Fruit fly (Drosophila melanogaster) whole organism, prepupa: Measurements from ENCODE around the gene fit.

Source experiments
- Blimp-1 ChIP-seq: fragments of 200-800 bp; sonication (Bioruptor generic); optimal IDR thresholded peaks from 3 replicates; lab custom pipeline; 2017; ENCODE audit warnings: missing biosample characterization, missing genetic modification characterization, mild to moderate bottlenecking, moderate library complexity, missing genetic modification reagents
- CG11294 ChIP-seq: fragments of 200-800 bp; sonication (Bioruptor generic); IDR thresholded peaks from 2 replicates; pipeline ENCODE4 v1.3.6; 2022; ENCODE audit warnings: missing biosample characterization, missing genetic modification characterization
- CG11762 ChIP-seq: fragments of 200-800 bp; sonication (Bioruptor generic); optimal IDR thresholded peaks from 3 replicates; lab custom pipeline; 2016; ENCODE audit warnings: missing biosample characterization, missing genetic modification characterization; ENCODE audit not compliant: insufficient read depth
- CG11902 ChIP-seq: fragments of 200-800 bp; sonication (Bioruptor generic); optimal IDR thresholded peaks from 3 replicates; lab custom pipeline; 2016; ENCODE audit warnings: missing biosample characterization, missing genetic modification characterization
- CG15336 ChIP-seq: fragments of 200-800 bp; sonication (Bioruptor generic); IDR thresholded peaks from 2 replicates; pipeline ENCODE4 v1.3.6; 2022; ENCODE audit warnings: missing biosample characterization, missing genetic modification characterization
- CG1621 ChIP-seq: fragments of 200-800 bp; sonication (Bioruptor generic); optimal IDR thresholded peaks from 3 replicates; lab custom pipeline; 2018; ENCODE audit warnings: missing biosample characterization, mild to moderate bottlenecking, missing genetic modification characterization
- CG3032 ChIP-seq: fragments of 200-800 bp; optimal IDR thresholded peaks from 2 replicates; lab custom pipeline; 2019; ENCODE audit warnings: missing biosample characterization, mild to moderate bottlenecking, missing genetic modification characterization, moderate library complexity
- CG31627 ChIP-seq: fragments of 200-800 bp; sonication (Bioruptor generic); optimal IDR thresholded peaks from 3 replicates; lab custom pipeline; 2016; ENCODE audit warnings: missing biosample characterization, missing genetic modification characterization
- CG32006 ChIP-seq: fragments of 200-800 bp; sonication (Bioruptor generic); optimal IDR thresholded peaks from 3 replicates; lab custom pipeline; 2017; ENCODE audit warnings: missing biosample characterization, mild to moderate bottlenecking, missing genetic modification characterization
- CG34406 ChIP-seq: fragments of 200-800 bp; sonication (Bioruptor generic); optimal IDR thresholded peaks from 3 replicates; lab custom pipeline; 2016; ENCODE audit warnings: missing biosample characterization, missing genetic modification characterization
- CG3919 ChIP-seq: fragments of 200-800 bp; sonication (Bioruptor generic); optimal IDR thresholded peaks from 3 replicates; lab custom pipeline; 2016; ENCODE audit warnings: missing biosample characterization, missing genetic modification characterization
- CG4318 ChIP-seq: fragments of 200-800 bp; sonication (Bioruptor generic); optimal IDR thresholded peaks from 3 replicates; lab custom pipeline; 2017; ENCODE audit warnings: missing biosample characterization, mild to moderate bottlenecking, missing genetic modification characterization
- CG6163 ChIP-seq: fragments of 200-800 bp; sonication (Bioruptor generic); IDR thresholded peaks from 3 replicates; pipeline ENCODE4 v1.3.6; 2022; ENCODE audit warnings: missing biosample characterization, missing genetic modification characterization
- CG6276 ChIP-seq: fragments of 200-800 bp; sonication (Bioruptor generic); optimal IDR thresholded peaks from 2 replicates; lab custom pipeline; 2017; ENCODE audit warnings: missing biosample characterization, mild to moderate bottlenecking, missing genetic modification characterization
- CG6792 ChIP-seq: fragments of 200-800 bp; sonication (Bioruptor generic); optimal IDR thresholded peaks from 3 replicates; lab custom pipeline; 2016; ENCODE audit warnings: missing biosample characterization, missing genetic modification characterization
- CG6808 ChIP-seq: fragments of 200-800 bp; sonication (Bioruptor generic); optimal IDR thresholded peaks from 3 replicates; lab custom pipeline; 2017; ENCODE audit warnings: missing biosample characterization, missing genetic modification characterization, mild to moderate bottlenecking, moderate library complexity, missing genetic modification reagents
- CG6854 ChIP-seq: fragments of 200-800 bp; sonication (Bioruptor generic); optimal IDR thresholded peaks from 2 replicates; lab custom pipeline; 2017; ENCODE audit warnings: missing biosample characterization, mild to moderate bottlenecking, missing genetic modification characterization
- CG7368 ChIP-seq: fragments of 200-800 bp; sonication (Bioruptor generic); optimal IDR thresholded peaks from 3 replicates; lab custom pipeline; 2016; ENCODE audit warnings: missing biosample characterization, missing genetic modification characterization
- CG8119 ChIP-seq: fragments of 200-800 bp; sonication (Bioruptor generic); IDR thresholded peaks from 3 replicates; pipeline ENCODE4 v1.3.6; 2022; ENCODE audit warnings: missing biosample characterization, missing genetic modification characterization
- CG8319 ChIP-seq: fragments of 200-800 bp; sonication (Bioruptor generic); optimal IDR thresholded peaks from 3 replicates; lab custom pipeline; 2016; ENCODE audit warnings: missing biosample characterization, missing genetic modification characterization
- CG9139 ChIP-seq: fragments of 200-800 bp; sonication (Bioruptor generic); optimal IDR thresholded peaks from 3 replicates; lab custom pipeline; 2017; ENCODE audit warnings: missing biosample characterization, mild to moderate bottlenecking, missing genetic modification characterization
- Eip75B ChIP-seq: fragments of 200-800 bp; sonication (Bioruptor generic); optimal IDR thresholded peaks from 3 replicates; lab custom pipeline; 2016; ENCODE audit warnings: missing biosample characterization, missing genetic modification characterization
- Eip78C ChIP-seq: fragments of 200-800 bp; sonication (Bioruptor generic); peaks from one replicate; lab custom pipeline; 2016; ENCODE audit warnings: missing biosample characterization, missing genetic modification characterization
- Eip93F ChIP-seq: fragments of 200-800 bp; sonication (Bioruptor generic); optimal IDR thresholded peaks from 2 replicates; lab custom pipeline; 2016; ENCODE audit warnings: missing biosample characterization, mild to moderate bottlenecking, missing genetic modification characterization
- Ets21C ChIP-seq: fragments of 200-800 bp; sonication (Bioruptor generic); optimal IDR thresholded peaks from 3 replicates; lab custom pipeline; 2016; ENCODE audit warnings: missing biosample characterization, missing genetic modification characterization
- Ets96B ChIP-seq: fragments of 200-800 bp; optimal IDR thresholded peaks from 2 replicates; lab custom pipeline; 2019; ENCODE audit warnings: missing biosample characterization, mild to moderate bottlenecking, missing genetic modification characterization, moderate library complexity
- Gug ChIP-seq: fragments of 200-800 bp; sonication (Bioruptor generic); IDR thresholded peaks from 2 replicates; pipeline ENCODE4 v1.3.6; 2022; ENCODE audit warnings: missing biosample characterization, missing genetic modification characterization
- Hr38 ChIP-seq: sonication (Bioruptor generic); optimal IDR thresholded peaks from 2 replicates; lab custom pipeline; 2016; ENCODE audit warnings: missing biosample characterization, missing genetic modification characterization
- Hr39 ChIP-seq: fragments of 200-800 bp; sonication (Bioruptor generic); optimal IDR thresholded peaks from 2 replicates; lab custom pipeline; 2016; ENCODE audit warnings: missing biosample characterization, missing genetic modification characterization
- Met ChIP-seq: fragments of 200-800 bp; sonication (Bioruptor generic); optimal IDR thresholded peaks from 3 replicates; lab custom pipeline; 2016; ENCODE audit warnings: missing biosample characterization, missing genetic modification characterization
- Smox ChIP-seq: fragments of 200-800 bp; sonication (Bioruptor generic); optimal IDR thresholded peaks from 3 replicates; lab custom pipeline; 2016; ENCODE audit warnings: missing biosample characterization, missing genetic modification characterization
- Sox14 ChIP-seq: fragments of 200-800 bp; sonication (Bioruptor generic); optimal IDR thresholded peaks from 3 replicates; lab custom pipeline; 2016; ENCODE audit warnings: missing biosample characterization, missing genetic modification characterization
- achi ChIP-seq: fragments of 200-800 bp; sonication (Bioruptor generic); optimal IDR thresholded peaks from 3 replicates; lab custom pipeline; 2016; ENCODE audit warnings: missing biosample characterization, missing genetic modification characterization
- acj6 ChIP-seq: fragments of 200-800 bp; sonication (Bioruptor generic); optimal IDR thresholded peaks from 3 replicates; lab custom pipeline; 2016; ENCODE audit warnings: missing biosample characterization, missing genetic modification characterization
- cyc ChIP-seq: fragments of 200-800 bp; sonication (Bioruptor generic); optimal IDR thresholded peaks from 3 replicates; lab custom pipeline; 2016; ENCODE audit warnings: missing biosample characterization, missing genetic modification characterization
- dsx ChIP-seq: fragments of 200-800 bp; optimal IDR thresholded peaks from 3 replicates; lab custom pipeline; 2019; ENCODE audit warnings: missing biosample characterization, mild to moderate bottlenecking, missing genetic modification characterization, moderate library complexity; ENCODE audit not compliant: poor library complexity, severe bottlenecking
- eg ChIP-seq: fragments of 200-800 bp; sonication (Bioruptor generic); IDR thresholded peaks from 3 replicates; pipeline ENCODE4 v1.3.6; 2022; ENCODE audit warnings: missing biosample characterization, missing genetic modification characterization
- fd59A ChIP-seq: fragments of 200-800 bp; sonication (Bioruptor generic); optimal IDR thresholded peaks from 2 replicates; lab custom pipeline; 2017; ENCODE audit warnings: missing biosample characterization, mild to moderate bottlenecking, missing genetic modification characterization, missing genetic modification reagents
- fd85E ChIP-seq: fragments of 200-800 bp; sonication (Bioruptor generic); optimal IDR thresholded peaks from 3 replicates; lab custom pipeline; 2016; ENCODE audit warnings: missing biosample characterization, missing genetic modification characterization
- fkh ChIP-seq: fragments of 200-800 bp; sonication (Bioruptor generic); optimal IDR thresholded peaks from 3 replicates; lab custom pipeline; 2017; ENCODE audit warnings: missing biosample characterization, mild to moderate bottlenecking, missing genetic modification characterization, moderate library complexity
- lz ChIP-seq: fragments of 200-800 bp; sonication (Bioruptor generic); optimal IDR thresholded peaks from 3 replicates; lab custom pipeline; 2016; ENCODE audit warnings: missing biosample characterization, missing genetic modification characterization
- net ChIP-seq: fragments of 200-800 bp; sonication (Bioruptor generic); optimal IDR thresholded peaks from 3 replicates; lab custom pipeline; 2016; ENCODE audit warnings: missing biosample characterization, missing genetic modification characterization
- spab ChIP-seq: fragments of 200-800 bp; sonication (Bioruptor generic); optimal IDR thresholded peaks from 2 replicates; lab custom pipeline; 2017; ENCODE audit warnings: missing biosample characterization, mild to moderate bottlenecking, missing genetic modification characterization, missing genetic modification reagents
- ss ChIP-seq, 2 experiments: fragments of 200-800 bp; sonication (Bioruptor generic); optimal IDR thresholded peaks; 2 replicates in 1 of 2; 3 replicates in 1 of 2; lab custom pipeline; 2017 to 2018; ENCODE audit warnings: mild to moderate bottlenecking in 2 of 2, missing biosample characterization in 2 of 2, missing genetic modification characterization in 2 of 2, moderate library complexity in 1 of 2
- svp ChIP-seq: fragments of 200-800 bp; sonication (Bioruptor generic); peaks from one replicate; lab custom pipeline; 2016; ENCODE audit warnings: missing biosample characterization, missing genetic modification characterization
- topi ChIP-seq: fragments of 200-800 bp; sonication (Bioruptor generic); optimal IDR thresholded peaks from 3 replicates; lab custom pipeline; 2016; ENCODE audit warnings: missing biosample characterization, missing genetic modification characterization
- vri ChIP-seq: fragments of 200-800 bp; sonication (Bioruptor generic); optimal IDR thresholded peaks from 3 replicates; lab custom pipeline; 2016; ENCODE audit warnings: missing biosample characterization, mild to moderate bottlenecking, missing genetic modification characterization

Gene fit

dm6 chr3R:21888696-21889602, 4.7 kb upstream of the fit start, which contains the start of gene CG43844 (continued):
- TF ChIP-seq fkh, result no peak
- TF ChIP-seq CG11762 (GFP tag; lab: Kevin White, UChicago), result no peak
- TF ChIP-seq Smox, result no peak
- TF ChIP-seq Blimp-1 (GFP tag; lab: Kevin White, UChicago), result no peak
- TF ChIP-seq fd59A (GFP tag; lab: Kevin White, UChicago), result no peak
- TF ChIP-seq Hr39 (GFP tag; lab: Kevin White, UChicago), result no peak
- TF ChIP-seq Hr38, result no peak
- TF ChIP-seq achi, result no peak
- peak; percentile 9 for TF ChIP-seq CG11902 (GFP tag; lab: Kevin White, UChicago)
- TF ChIP-seq, all 60 proteins: peak for 13

dm6 chr3R:21887588-21888007, 3.3 kb upstream of the fit start:
- no peak for TF ChIP-seq ss (GFP tag; optimal IDR thresholded peaks at IDR 0.05; lab: Kevin White, UChicago)
- TF ChIP-seq Ets96B, result no peak
- TF ChIP-seq Ets21C (GFP tag; lab: Kevin White, UChicago), result peak; percentile 23
- TF ChIP-seq CG6163 (GFP tag; lab: Robert Waterston, UW), result peak; percentile 56
- TF ChIP-seq CG9139 (GFP tag; lab: Kevin White, UChicago), result no peak
- TF ChIP-seq svp (GFP tag; lab: Kevin White, UChicago), result peak; percentile 74
- peak; percentile 73 for TF ChIP-seq topi (GFP tag; lab: Kevin White, UChicago)
- peak; percentile 33 for TF ChIP-seq CG6792 (GFP tag; lab: Kevin White, UChicago)
- TF ChIP-seq CG11294 (GFP tag; lab: Robert Waterston, UW), result no peak
- peak; percentile 5 for TF ChIP-seq achi
- TF ChIP-seq CG6854 (GFP tag; lab: Kevin White, UChicago), result no peak
- no peak for TF ChIP-seq Hr38
- TF ChIP-seq CG6808, result peak; percentile 37
- TF ChIP-seq Hr39 (GFP tag; lab: Kevin White, UChicago), result no peak
- TF ChIP-seq CG15336 (GFP tag; lab: Robert Waterston, UW), result peak; percentile 64
- TF ChIP-seq fd59A (GFP tag; lab: Kevin White, UChicago), result no peak
- peak; percentile 66 for TF ChIP-seq CG3919
- TF ChIP-seq dsx, result peak; percentile 76
- TF ChIP-seq Met (GFP tag; lab: Kevin White, UChicago), result no peak
- no peak for TF ChIP-seq Eip93F
- TF ChIP-seq Eip75B (GFP tag; lab: Kevin White, UChicago), result peak; percentile 8
- no peak for TF ChIP-seq CG6276 (GFP tag; lab: Kevin White, UChicago)
- peak; percentile 11 for TF ChIP-seq spab (GFP tag; lab: Kevin White, UChicago)
- no peak for TF ChIP-seq net
- TF ChIP-seq fkh, result no peak
- peak; percentile 65; the same call in 2 of the 3 replicates for TF ChIP-seq eg (GFP tag; lab: Robert Waterston, UW)
- TF ChIP-seq lz (GFP tag; lab: Kevin White, UChicago), result peak; percentile 69
- TF ChIP-seq CG3032 (tag; lab: Kevin White, UChicago), result peak; percentile 45
- peak; percentile 47 for TF ChIP-seq CG8319 (GFP tag; lab: Kevin White, UChicago)
- peak; percentile 65 for TF ChIP-seq cyc (GFP tag; lab: Kevin White, UChicago)
- TF ChIP-seq Eip78C (GFP tag; lab: Kevin White, UChicago), result peak; percentile 92
- TF ChIP-seq CG1621 (tag; lab: Kevin White, UChicago), result no peak
- TF ChIP-seq CG8119 (GFP tag; lab: Robert Waterston, UW), result peak; percentile 63; the same call in 2 of the 3 replicates
- peak; percentile 47 for TF ChIP-seq Sox14 (GFP tag; lab: Kevin White, UChicago)
- TF ChIP-seq fd85E (GFP tag; lab: Kevin White, UChicago), result no peak
- peak; percentile 60 for TF ChIP-seq CG31627
- TF ChIP-seq CG7368 (GFP tag; lab: Kevin White, UChicago), result peak; percentile 56
- TF ChIP-seq CG34406, result no peak
- peak; percentile 18 for TF ChIP-seq CG11762 (GFP tag; lab: Kevin White, UChicago)
- TF ChIP-seq vri (GFP tag; lab: Kevin White, UChicago), result no peak
- peak; percentile 37 for TF ChIP-seq CG32006 (GFP tag; lab: Kevin White, UChicago)
- peak; percentile 50 for TF ChIP-seq acj6 (GFP tag; lab: Kevin White, UChicago)
- TF ChIP-seq CG4318, result no peak
- TF ChIP-seq CG11902 (GFP tag; lab: Kevin White, UChicago), result peak; percentile 47
- TF ChIP-seq Gug (GFP tag; lab: Robert Waterston, UW), result peak; percentile 29; the same call in 1 of the 2 replicates
